Worm (Caenorhabditis elegans) whole organism, dauer: ENCODE measurements around the gene bec-1.

Experiments used
- unc-62 ChIP-seq: sonication (generic microtip); optimal IDR thresholded peaks from 2 replicates; lab custom pipeline; 2017; ENCODE audit warnings: missing biosample characterization, missing genetic modification reagents, missing genetic modification characterization

bec-1 gene

DNA sequence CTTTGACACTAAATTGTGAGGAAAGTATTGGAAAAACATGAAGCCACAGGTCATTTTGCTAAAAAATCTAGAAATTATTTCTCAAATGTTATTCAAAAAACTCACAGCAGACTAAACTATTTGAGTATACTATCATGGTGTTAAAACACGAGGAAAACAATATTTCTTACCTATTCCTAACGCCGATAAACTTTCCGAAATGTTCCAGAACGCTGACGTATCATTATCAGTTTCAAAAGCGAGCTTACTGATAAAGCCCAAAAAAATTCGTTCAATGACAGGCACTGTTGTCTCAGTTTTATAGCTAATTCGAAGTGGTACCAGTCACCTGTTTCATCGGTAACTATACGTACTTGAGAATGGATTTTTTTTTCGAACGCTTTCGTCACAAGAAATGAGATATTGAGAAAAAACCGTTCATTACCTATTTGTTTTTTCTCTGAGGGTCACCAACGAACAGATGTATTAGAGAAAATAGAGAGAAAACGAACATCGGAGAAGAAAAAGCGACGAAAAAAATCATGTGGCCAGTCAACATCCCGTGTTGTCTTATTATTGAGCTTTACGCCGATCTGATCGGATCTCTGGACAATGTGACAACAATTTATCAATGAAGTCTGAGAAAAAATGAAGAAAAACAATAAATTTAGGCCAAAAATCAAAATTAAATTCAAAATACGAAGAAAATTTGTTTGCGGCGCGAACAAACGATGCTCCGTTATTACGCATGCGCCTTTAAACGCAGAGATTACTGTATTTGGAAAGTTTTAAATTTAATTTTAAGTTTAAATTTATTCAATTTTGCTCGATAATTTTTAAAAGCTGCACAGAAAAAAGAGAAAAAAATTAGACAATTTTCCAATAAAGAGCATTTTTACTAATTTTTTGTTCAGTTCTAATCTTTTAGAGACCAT, 2.1 kb upstream of the bec-1 start:
- no peak for TF ChIP-seq unc-62

DNA sequence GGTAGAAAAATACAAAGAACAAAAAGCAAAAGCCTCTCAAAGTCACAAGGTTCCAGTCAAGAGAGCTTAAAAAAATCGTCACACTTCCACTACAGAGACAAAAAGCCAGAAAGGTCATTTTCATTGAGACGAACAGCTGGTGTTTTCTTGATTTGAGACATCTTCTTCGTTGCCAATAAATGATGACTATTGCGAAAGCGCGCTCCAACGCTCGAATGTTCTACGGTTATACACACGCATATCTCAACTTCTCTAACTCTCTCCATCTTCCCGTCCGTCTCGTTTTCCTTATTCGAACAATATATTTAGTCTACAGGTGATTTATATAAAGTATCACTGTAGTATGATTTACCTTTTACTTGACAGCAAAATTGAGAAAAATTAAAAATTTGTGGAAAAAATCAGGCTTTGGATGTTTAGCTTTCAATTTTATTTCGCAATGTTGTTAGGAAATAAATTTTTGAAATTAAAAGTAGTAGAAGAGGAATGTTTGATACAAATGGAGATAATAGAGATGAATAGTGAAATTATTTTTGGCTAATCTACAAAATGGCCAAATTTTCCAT, 1.2 kb upstream of the bec-1 start:
- TF ChIP-seq unc-62 = no peak

- no peak for TF ChIP-seq unc-62
Observed at ce11 chrIV:5662886-5663285, 1.3 kb downstream of the bec-1 start.

- TF ChIP-seq unc-62 = no peak
Observed at ce11 chrIV:5662073-5662472, 2.2 kb downstream of the bec-1 start.

DNA sequence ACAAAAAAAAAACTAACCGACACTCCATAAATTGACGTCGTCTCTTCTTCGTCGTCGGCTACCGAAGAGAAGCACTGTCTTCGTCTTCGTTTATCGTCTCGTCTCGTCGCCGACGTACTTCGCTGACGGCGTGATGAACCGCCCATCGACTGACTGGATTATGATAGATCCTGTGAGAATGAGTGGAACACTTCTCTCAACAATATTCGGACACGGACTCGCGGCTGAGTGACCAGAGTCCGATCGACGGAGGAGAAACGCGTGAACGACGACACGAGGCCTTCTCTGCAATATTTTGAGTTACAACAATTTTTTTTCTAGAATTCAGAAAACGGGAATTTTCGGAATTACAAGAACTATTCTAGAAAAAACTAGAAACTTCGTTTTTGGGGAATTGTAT, 4.0 kb downstream of the bec-1 start, which contains the start of gene skn-1:
Gene skn-1 (minus strand): TSS at position 146 of the 400 bp plus-strand sequence.
- no peak for TF ChIP-seq unc-62

- TF ChIP-seq unc-62 = no peak
Observed at ce11 chrIV:5659461-5659860, 4.8 kb downstream of the bec-1 start.

- no peak for TF ChIP-seq unc-62
Observed at ce11 chrIV:5658897-5659296, 5.3 kb downstream of the bec-1 start.

DNA sequence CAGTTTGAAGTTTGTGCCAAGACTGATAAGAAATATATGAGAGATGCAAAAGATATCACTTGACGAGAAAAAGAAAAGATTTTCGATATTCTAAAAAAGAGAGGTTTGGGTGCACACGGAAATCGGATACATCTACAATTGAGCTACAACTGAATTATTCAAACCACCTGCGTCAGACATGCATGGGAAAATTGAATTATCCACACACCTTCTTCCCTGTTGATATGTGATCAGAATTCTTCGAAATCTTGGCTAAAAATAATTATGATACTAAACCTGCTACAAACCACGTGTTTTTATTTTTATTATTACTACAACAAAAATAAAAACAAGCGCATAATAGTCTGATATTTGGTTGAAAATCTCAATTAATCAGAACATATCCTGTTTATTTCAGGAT, 6.0 kb downstream of the bec-1 start:
- no peak for TF ChIP-seq unc-62

DNA sequence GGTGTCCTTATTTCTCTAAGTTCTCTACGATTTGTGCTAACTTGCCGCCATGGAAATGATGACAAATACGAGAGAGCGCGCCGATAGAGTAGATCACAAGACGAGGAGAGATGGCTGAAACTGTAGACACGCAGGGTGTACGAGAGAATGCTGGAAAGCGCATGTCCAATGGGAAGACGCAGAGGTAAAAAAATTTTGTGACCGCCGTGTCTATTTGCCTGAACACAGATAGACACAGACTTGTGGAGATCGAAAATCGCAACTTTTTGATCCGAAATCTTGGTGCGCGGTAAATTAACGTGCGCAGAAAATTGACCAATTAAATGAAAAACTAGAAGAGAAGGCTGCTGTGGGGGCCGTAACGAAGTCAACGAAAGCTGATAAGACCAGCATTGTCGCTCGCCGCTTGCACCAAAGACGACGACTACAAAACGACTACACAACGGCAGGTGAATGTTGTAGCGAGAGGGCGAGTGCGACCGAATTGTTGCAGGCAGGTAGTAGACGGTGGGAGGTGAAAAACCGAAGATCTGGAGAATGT, 7.0 kb downstream of the bec-1 start:
- no peak for TF ChIP-seq unc-62

DNA sequence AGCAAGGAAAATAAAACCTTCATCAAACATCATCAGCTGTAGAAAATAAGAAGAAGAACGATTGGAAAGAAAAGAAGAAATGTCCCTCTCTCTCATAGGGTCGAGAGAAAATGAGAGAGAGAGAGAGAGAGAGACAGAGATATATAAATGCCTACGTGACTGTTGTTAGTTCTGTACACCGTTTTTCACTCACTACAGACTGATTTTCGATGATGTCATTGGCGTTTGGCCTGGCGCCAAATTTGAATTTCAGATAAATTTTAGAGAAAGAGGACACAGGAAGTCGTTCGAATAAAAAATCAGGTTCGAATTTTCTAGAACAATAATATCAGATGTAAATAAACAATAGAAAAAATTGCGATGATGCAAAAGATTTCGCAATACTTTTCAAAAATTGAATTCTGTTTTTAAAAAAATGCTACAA, 8.2 kb downstream of the bec-1 start:
- no peak for TF ChIP-seq unc-62

DNA sequence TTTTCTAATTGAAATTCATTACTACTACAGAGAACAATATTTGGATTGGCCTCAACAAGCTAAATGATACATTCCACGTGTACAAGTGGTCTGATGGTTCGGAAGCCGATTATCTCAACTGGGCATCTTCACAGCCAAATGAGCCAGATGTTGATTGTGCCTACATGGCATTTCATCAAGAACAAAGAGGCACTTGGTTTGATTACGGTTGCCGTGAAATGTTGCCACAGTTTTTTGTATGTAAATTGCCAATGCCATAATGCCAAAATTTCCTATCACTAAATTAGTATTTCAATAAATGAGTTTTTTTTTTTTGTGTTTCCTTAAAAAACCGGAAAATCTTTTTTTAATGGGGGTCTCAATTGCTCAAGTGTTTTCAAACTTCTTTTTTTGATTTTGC, 9.5 kb downstream of the bec-1 start:
- no peak for TF ChIP-seq unc-62

DNA sequence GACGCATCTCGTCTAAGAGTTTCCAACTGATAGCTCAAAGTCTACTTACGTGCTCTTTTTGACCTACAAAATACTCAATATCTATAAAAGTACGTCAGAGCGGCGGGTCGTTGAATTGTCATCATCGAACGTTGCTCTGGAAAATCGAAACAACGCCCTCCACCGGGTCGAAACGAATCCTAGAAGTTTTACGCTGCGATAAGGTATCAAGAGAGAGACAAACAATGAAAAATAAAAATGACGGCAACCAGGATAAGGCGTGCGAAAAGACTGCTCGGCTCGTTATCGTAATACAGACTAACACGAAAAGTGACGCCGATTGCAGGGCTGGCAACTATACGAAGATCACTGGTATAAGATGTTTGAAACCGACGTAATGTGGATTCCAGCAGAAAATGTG, 10.0 kb downstream of the bec-1 start:
- TF ChIP-seq unc-62 = no peak

DNA sequence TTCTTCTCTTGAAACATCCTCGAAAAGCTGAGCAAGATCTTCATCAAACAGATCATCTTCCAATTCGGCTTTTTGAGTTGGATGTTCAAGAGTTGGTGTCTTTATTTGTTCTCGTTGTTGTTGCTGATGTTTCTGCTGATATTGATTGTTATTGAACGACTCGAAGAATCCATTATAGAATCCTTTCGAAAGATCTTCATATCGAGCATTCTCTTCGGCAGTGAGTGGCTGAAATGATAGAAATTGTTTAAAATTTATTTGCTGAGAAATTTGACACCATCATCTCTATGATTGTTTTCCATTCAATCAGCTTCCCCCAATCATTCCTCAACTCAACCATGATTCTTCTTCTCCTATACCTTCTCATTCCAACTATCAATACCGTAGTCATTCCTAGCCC, 10.6 kb downstream of the bec-1 start, which contains the start of gene clec-178:
Gene clec-178 (plus strand): TSS at position 301 of the 400 bp plus-strand sequence.
- no peak for TF ChIP-seq unc-62

DNA sequence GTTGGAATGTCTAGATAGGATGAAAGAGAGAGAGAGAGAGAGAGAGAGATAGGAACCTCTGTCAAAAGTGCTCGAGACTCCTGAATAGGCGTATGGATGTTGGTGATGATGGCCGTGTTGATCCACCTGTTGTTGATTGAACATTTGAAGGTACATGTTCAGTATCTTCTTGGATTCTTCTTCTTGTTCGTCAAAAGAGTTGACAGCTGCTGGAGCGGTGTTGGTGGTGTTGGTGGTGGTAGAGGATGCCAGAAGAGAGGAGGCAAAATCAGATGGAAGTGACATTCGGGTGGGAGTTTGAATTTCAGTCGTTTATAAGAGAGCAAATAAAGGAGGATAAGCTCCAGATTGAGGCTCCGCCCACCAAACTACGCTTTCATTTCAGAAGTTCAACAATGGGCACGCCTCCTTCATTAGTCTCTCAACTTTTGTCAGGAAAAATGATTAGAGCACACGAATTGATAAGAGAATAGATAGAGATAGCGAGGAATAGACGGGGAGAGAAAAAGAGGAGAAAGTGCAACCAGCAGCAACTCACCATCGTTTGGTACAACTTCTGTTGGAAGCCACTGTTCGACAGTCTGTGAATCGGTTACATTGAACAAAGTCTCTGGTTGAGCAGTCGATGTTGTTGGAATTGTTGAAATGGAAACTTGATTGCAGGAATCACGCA, 11.3 kb downstream of the bec-1 start:
- TF ChIP-seq unc-62 = no peak

- no peak for TF ChIP-seq unc-62
Observed at ce11 chrIV:5650761-5651332, 13.4 kb downstream of the bec-1 start.

- TF ChIP-seq unc-62 = no peak
Observed at ce11 chrIV:5649073-5649583, 15.1 kb downstream of the bec-1 start, which contains the start of gene csn-5. Gene csn-5, plus strand, starts transcription at chrIV:5649533.
